Worm (Caenorhabditis elegans) whole organism, midembryonic: Measurements from ENCODE around the gene gnrr-5.

ENCODE experiments used
- T22C8.4 ChIP-seq: fragments of 200-800 bp; sonication (Bioruptor generic); IDR thresholded peaks from 2 replicates; pipeline ENCODE4 v1.3.6; 2022; ENCODE audit warnings: missing genetic modification characterization, missing compliant biosample characterization
- flt-1 ChIP-seq: fragments of 200-800 bp; sonication (Bioruptor generic); IDR thresholded peaks from 2 replicates; pipeline ENCODE4 v1.3.6; 2022; ENCODE audit warnings: missing genetic modification characterization, missing compliant biosample characterization
- klf-2 ChIP-seq: fragments of 200-800 bp; sonication (Bioruptor generic); conservative IDR thresholded peaks from 2 replicates; pipeline ENCODE4 v1.3.6; 2022; ENCODE audit warnings: missing genetic modification reagents, missing genetic modification characterization, missing compliant biosample characterization
- tab-1 ChIP-seq: fragments of 200-800 bp; sonication (Bioruptor generic); IDR thresholded peaks from 2 replicates; pipeline ENCODE4 v1.3.6; 2022; ENCODE audit warnings: missing genetic modification characterization, missing compliant biosample characterization
- ztf-23 ChIP-seq: fragments of 200-800 bp; sonication (Bioruptor generic); IDR thresholded peaks from 2 replicates; pipeline ENCODE4 v1.3.6; 2022; ENCODE audit warnings: missing genetic modification reagents, missing genetic modification characterization, missing compliant biosample characterization
- ztf-29 ChIP-seq: fragments of 200-800 bp; sonication (Bioruptor generic); IDR thresholded peaks from 2 replicates; pipeline ENCODE4 v1.3.6; 2022; ENCODE audit warnings: missing genetic modification reagents, missing genetic modification characterization, missing compliant biosample characterization

DNA sequence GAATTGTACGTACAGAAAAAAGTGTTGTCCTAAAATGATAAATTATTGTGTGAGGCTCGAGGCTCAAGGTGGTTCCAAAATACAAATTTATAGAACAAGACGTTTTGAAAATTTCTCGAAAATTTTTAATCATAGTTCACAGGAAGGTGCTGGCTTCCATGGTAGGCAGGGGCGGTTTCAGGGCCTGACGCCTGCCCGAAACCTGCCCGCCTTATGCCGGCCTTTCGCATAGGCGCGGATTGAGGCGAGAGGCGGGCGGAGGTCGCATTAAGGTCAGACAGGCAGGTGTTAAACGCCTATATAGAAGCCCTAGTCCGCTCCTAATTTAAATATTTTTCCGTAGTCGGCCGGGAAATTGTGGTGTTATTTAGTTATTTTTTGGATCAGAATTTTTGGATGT is 31.4 kb downstream of the gnrr-5 start:
- TF ChIP-seq flt-1: no peak
- no peak for TF ChIP-seq T22C8.4 (GFP tag; lab: Robert Waterston, UW)
- no peak for TF ChIP-seq tab-1 (GFP tag; lab: Robert Waterston, UW)
- no peak for TF ChIP-seq klf-2
- TF ChIP-seq ztf-29: no peak
- TF ChIP-seq ztf-23: no peak
